Worm (Caenorhabditis elegans): Measurements from ENCODE around the gene srbc-40.
A peak's percentile ranks its signal among the peaks of the same experiment; 100 is the strongest.

srbc-40 gene

ce11 chrV:722889-723288 is 3.3 kb upstream of the srbc-40 start:
- TF ChIP-seq ceh-36 (tag; optimal IDR thresholded peaks at IDR 0.05): no peak
- TF ChIP-seq flt-1 (GFP tag; IDR thresholded peaks at IDR 0.05): no peak
- TF ChIP-seq ama-1 (optimal IDR thresholded peaks at IDR 0.05): no peak
- TF ChIP-seq F13C5.2 (tag; optimal IDR thresholded peaks at IDR 0.05): no peak
- no peak for TF ChIP-seq hmg-4 (GFP tag; optimal IDR thresholded peaks at IDR 0.05)
- TF ChIP-seq hnd-1 (tag; optimal IDR thresholded peaks at IDR 0.05): no peak
- no peak for TF ChIP-seq sea-1 (GFP tag; conservative IDR thresholded peaks at IDR 0.05)
- TF ChIP-seq tbx-37 (GFP tag; conservative IDR thresholded peaks at IDR 0.05): no peak
- no peak for TF ChIP-seq tra-4 (tag; optimal IDR thresholded peaks at IDR 0.05)
- TF ChIP-seq tbx-11 (GFP tag; IDR thresholded peaks at IDR 0.05): no peak
- no peak for TF ChIP-seq aly-1 (tag; optimal IDR thresholded peaks at IDR 0.05)
- no peak for TF ChIP-seq ceh-13 (GFP tag; optimal IDR thresholded peaks at IDR 0.05)
- no peak for TF ChIP-seq ets-7 (tag; optimal IDR thresholded peaks at IDR 0.05)
- TF ChIP-seq scrt-1 (GFP tag; IDR thresholded peaks at IDR 0.05): no peak
- no peak for TF ChIP-seq hmbx-1 (tag; optimal IDR thresholded peaks at IDR 0.05)

DNA sequence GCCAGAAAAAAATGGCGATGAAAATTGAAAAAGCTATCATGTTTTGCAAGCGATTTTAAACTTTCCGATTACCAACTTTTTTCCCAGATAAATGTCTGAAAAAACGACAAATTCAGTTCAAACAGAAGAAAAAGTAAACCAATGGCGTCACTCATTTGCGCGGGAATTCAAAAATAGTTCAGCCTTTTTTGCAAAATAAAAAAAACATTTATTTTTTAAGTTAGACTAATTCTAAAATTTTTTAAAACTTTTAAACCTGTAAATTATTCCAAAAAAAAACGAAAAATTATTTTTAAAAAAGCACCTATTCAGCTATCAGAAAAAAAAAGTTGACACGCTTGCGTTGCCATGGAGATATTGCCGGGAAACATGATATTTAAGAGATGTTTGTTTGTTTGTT is 6.7 kb downstream of the srbc-40 start, which contains the start of gene cyp-33C11:
TSS of gene cyp-33C11 (minus strand) at position 101 of the 400 bp plus-strand sequence.
- TF ChIP-seq pes-1 (GFP tag; IDR thresholded peaks at IDR 0.05) (no peak), ets-7 (tag; optimal IDR thresholded peaks at IDR 0.05) (no peak), flt-1 (GFP tag; IDR thresholded peaks at IDR 0.05) (no peak), ceh-13 (GFP tag; optimal IDR thresholded peaks at IDR 0.05) (no peak), F13C5.2 (tag; optimal IDR thresholded peaks at IDR 0.05) (no peak), hnd-1 (tag; optimal IDR thresholded peaks at IDR 0.05) (no peak), tbx-37 (GFP tag; conservative IDR thresholded peaks at IDR 0.05) (no peak), hmg-4 (GFP tag; optimal IDR thresholded peaks at IDR 0.05) (no peak), tra-4 (tag; optimal IDR thresholded peaks at IDR 0.05) (no peak), aly-1 (tag; optimal IDR thresholded peaks at IDR 0.05) (no peak)

DNA sequence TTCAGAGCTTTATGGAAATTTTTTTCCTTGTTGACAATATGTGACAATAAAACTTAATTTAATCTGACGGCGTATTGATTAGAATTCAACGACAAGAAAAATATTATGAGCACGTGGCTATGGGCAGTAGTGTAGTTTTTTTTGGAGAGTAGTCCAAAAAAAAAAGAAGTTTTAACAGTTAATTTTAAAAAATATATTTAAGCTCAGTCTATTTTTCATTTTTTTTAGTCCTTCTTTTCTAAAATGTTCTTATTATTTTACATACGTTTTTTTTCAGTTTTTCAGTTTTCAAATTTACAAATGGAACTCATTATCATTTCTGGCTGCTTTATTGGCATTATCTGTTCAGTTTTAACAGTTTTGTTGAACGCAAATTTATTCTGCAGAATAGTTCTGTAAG is 10.8 kb downstream of the srbc-40 start, which contains the start of gene srbc-39:
TSS of gene srbc-39 (plus strand) at position 301 of the 400 bp plus-strand sequence.
- TF ChIP-seq hmg-4 (GFP tag; optimal IDR thresholded peaks at IDR 0.05) (no peak), ets-7 (tag; optimal IDR thresholded peaks at IDR 0.05) (no peak), hnd-1 (tag; optimal IDR thresholded peaks at IDR 0.05) (no peak), tra-4 (tag; optimal IDR thresholded peaks at IDR 0.05) (no peak), aly-1 (tag; optimal IDR thresholded peaks at IDR 0.05) (no peak), hmbx-1 (tag; optimal IDR thresholded peaks at IDR 0.05) (no peak), ceh-36 (tag; optimal IDR thresholded peaks at IDR 0.05) (no peak), ceh-13 (GFP tag; optimal IDR thresholded peaks at IDR 0.05) (no peak)

- TF ChIP-seq scrt-1 (GFP tag; IDR thresholded peaks at IDR 0.05) (no peak), sea-1 (GFP tag; conservative IDR thresholded peaks at IDR 0.05) (no peak), tra-4 (tag; optimal IDR thresholded peaks at IDR 0.05) (no peak), hmg-4 (GFP tag; optimal IDR thresholded peaks at IDR 0.05) (no peak), tbx-37 (GFP tag; conservative IDR thresholded peaks at IDR 0.05) (no peak), ceh-13 (GFP tag; optimal IDR thresholded peaks at IDR 0.05) (no peak), B0310.2 (tag; optimal IDR thresholded peaks at IDR 0.05) (no peak), flt-1 (GFP tag; IDR thresholded peaks at IDR 0.05) (no peak), ceh-36 (tag; optimal IDR thresholded peaks at IDR 0.05) (no peak)
Measured at ce11 chrV:706918-707317, 12.7 kb downstream of the srbc-40 start, which contains the start of gene srbc-38. Gene srbc-38, plus strand, starts transcription at chrV:707218.

DNA sequence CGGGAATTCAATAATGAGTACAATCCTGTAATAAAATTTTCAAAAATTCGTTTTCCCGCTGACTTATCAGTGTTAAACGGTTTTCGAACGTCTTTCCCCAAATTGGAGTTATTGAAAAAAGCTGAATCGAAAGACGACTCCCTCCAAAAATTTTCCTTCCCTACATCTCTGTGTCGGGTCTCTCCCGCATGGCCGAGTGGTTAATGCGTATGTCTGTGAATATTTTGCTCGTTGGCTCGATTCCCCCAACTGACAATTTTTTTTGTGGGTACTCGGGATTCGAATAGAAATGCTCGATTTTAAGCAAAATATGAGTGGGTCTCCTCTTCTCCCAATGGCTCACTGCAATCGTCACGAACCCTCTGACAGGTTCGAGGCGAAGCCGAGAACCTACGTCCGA is 13.2 kb downstream of the srbc-40 start:
- peak; percentile 78 for TF ChIP-seq pes-1 (GFP tag; IDR thresholded peaks at IDR 0.05)
- peak; percentile 27; the same call in 1 of the 2 replicates for TF ChIP-seq tbx-11 (GFP tag; IDR thresholded peaks at IDR 0.05)
- 0 out of 2 replicates have a peak, but pooled peaks have one; percentile 4 for TF ChIP-seq tbx-37 (GFP tag; conservative IDR thresholded peaks at IDR 0.05)
- TF ChIP-seq flt-1 (GFP tag; IDR thresholded peaks at IDR 0.05): peak; percentile 37; the same call in 1 of the 2 replicates
- TF ChIP-seq scrt-1 (GFP tag; IDR thresholded peaks at IDR 0.05): peak; percentile 68; the same call in 1 of the 2 replicates

- TF ChIP-seq pes-1 (GFP tag; IDR thresholded peaks at IDR 0.05) (no peak), B0310.2 (tag; optimal IDR thresholded peaks at IDR 0.05) (no peak), ama-1 (optimal IDR thresholded peaks at IDR 0.05) (no peak), hnd-1 (tag; optimal IDR thresholded peaks at IDR 0.05) (no peak), hmbx-1 (tag; optimal IDR thresholded peaks at IDR 0.05) (no peak), aly-1 (tag; optimal IDR thresholded peaks at IDR 0.05) (no peak), tbx-11 (GFP tag; IDR thresholded peaks at IDR 0.05) (no peak), flt-1 (GFP tag; IDR thresholded peaks at IDR 0.05) (no peak), scrt-1 (GFP tag; IDR thresholded peaks at IDR 0.05) (no peak), sea-1 (GFP tag; conservative IDR thresholded peaks at IDR 0.05) (no peak), ets-7 (tag; optimal IDR thresholded peaks at IDR 0.05) (no peak)
Measured at ce11 chrV:702260-702659, 17.4 kb downstream of the srbc-40 start, which contains the start of gene srbc-37. Gene srbc-37, plus strand, starts transcription at chrV:702560.

- TF ChIP-seq B0310.2 (tag; optimal IDR thresholded peaks at IDR 0.05) (no peak), tbx-37 (GFP tag; conservative IDR thresholded peaks at IDR 0.05) (no peak), F13C5.2 (tag; optimal IDR thresholded peaks at IDR 0.05) (no peak), hmbx-1 (tag; optimal IDR thresholded peaks at IDR 0.05) (no peak)
Measured at ce11 chrV:699489-700129, 20.0 kb downstream of the srbc-40 start, which contains the start of the genes ugt-29 and srx-5. Gene ugt-29, minus strand, starts transcription at chrV:699589. Gene srx-5, plus strand, starts transcription at chrV:700079.

- TF ChIP-seq tbx-11 (GFP tag; IDR thresholded peaks at IDR 0.05): no peak
- TF ChIP-seq flt-1 (GFP tag; IDR thresholded peaks at IDR 0.05): no peak
- TF ChIP-seq pes-1 (GFP tag; IDR thresholded peaks at IDR 0.05): no peak
- no peak for TF ChIP-seq hmg-4 (GFP tag; optimal IDR thresholded peaks at IDR 0.05)
- TF ChIP-seq ceh-36 (tag; optimal IDR thresholded peaks at IDR 0.05): no peak
- no peak for TF ChIP-seq F13C5.2 (tag; optimal IDR thresholded peaks at IDR 0.05)
- no peak for TF ChIP-seq tbx-37 (GFP tag; conservative IDR thresholded peaks at IDR 0.05)
- TF ChIP-seq aly-1 (tag; optimal IDR thresholded peaks at IDR 0.05): no peak
- no peak for TF ChIP-seq B0310.2 (tag; optimal IDR thresholded peaks at IDR 0.05)
Measured at ce11 chrV:699051-699450, 20.6 kb downstream of the srbc-40 start.

All from whole organism, early embryonic.